Worm (Caenorhabditis elegans) whole organism, L4/young adult: ENCODE data around the gene E04F6.10.

Experiments
- W03F9.2 ChIP-seq: fragments of 150-350 bp; optimal IDR thresholded peaks from 2 replicates; lab custom pipeline; 2014; ENCODE audit warnings: missing biosample characterization, missing genetic modification characterization
- dao-5 ChIP-seq: sonication (generic microtip); optimal IDR thresholded peaks from 2 replicates; lab custom pipeline; 2016; ENCODE audit warnings: missing genotype, missing genetic modification characterization, moderate library complexity, missing compliant biosample characterization
- him-1 ChIP-seq: sonication (generic microtip); optimal IDR thresholded peaks from 2 replicates; lab custom pipeline; 2016; ENCODE audit warnings: missing genotype, missing genetic modification reagents, missing genetic modification characterization, missing compliant biosample characterization

DNA sequence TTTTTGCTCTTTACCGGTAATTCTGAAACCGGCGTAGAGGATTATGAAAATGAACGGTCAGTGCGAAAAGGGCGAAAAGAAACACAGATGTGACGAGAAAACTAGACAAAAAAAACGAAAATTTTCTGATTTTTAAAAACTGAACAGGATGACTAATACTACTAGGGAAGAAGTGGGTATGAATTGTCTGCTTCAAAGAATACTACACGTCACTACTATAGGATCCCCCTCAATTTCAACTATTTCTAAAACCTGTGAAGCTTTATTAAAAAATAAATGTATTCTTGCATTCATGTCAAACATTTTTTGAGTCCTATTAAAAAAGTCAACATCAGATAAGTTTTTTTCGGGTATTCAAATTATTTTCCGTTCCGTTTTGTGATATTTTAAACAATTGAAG, 7.1 kb upstream of the E04F6.10 start:
- TF ChIP-seq him-1 (tag; lab: Kevin White, UChicago) (no peak), dao-5 (no peak), W03F9.2 (no peak)
